Worm (Caenorhabditis elegans) whole organism, L2 larva: ENCODE results near the gene T26G10.5.
A peak's percentile ranks its signal among the peaks of the same experiment; 100 is the strongest.

Source experiments
- C34F6.9 ChIP-seq: fragments of 150-350 bp; optimal IDR thresholded peaks from 2 replicates; lab custom pipeline; 2014; ENCODE audit warnings: missing biosample characterization, missing genetic modification characterization
- F13H6.1 ChIP-seq: sonication (generic microtip); optimal IDR thresholded peaks from 2 replicates; lab custom pipeline; 2016; ENCODE audit warnings: missing genetic modification characterization, missing compliant biosample characterization
- R02D3.7 ChIP-seq: fragments of 150-350 bp; optimal IDR thresholded peaks from 2 replicates; lab custom pipeline; 2014; ENCODE audit warnings: missing biosample characterization, missing genetic modification characterization
- Y55F3AM.14 ChIP-seq: fragments of 200-800 bp; sonication (Bioruptor generic); optimal IDR thresholded peaks from 2 replicates; lab custom pipeline; 2018; ENCODE audit warnings: mild to moderate bottlenecking, missing genetic modification characterization, missing compliant biosample characterization
- ZK546.5 ChIP-seq: sonication (generic microtip); optimal IDR thresholded peaks from 2 replicates; lab custom pipeline; 2017; ENCODE audit warnings: missing biosample characterization, missing genetic modification characterization
- alr-1 ChIP-seq: fragments of 150-350 bp; optimal IDR thresholded peaks from 2 replicates; lab custom pipeline; 2014; ENCODE audit warnings: missing biosample characterization, missing genetic modification characterization
- aly-2 ChIP-seq: fragments of 150-350 bp; optimal IDR thresholded peaks from 2 replicates; lab custom pipeline; 2014; ENCODE audit warnings: missing biosample characterization, missing genetic modification characterization
- blmp-1 ChIP-seq: sonication (generic microtip); optimal IDR thresholded peaks from 2 replicates; lab custom pipeline; 2017; ENCODE audit warnings: missing genetic modification characterization, mild to moderate bottlenecking, missing compliant biosample characterization, antibody characterized with exemption, moderate library complexity; ENCODE audit not compliant: insufficient read depth
- ceh-82 ChIP-seq: fragments of 150-350 bp; optimal IDR thresholded peaks from 2 replicates; lab custom pipeline; 2014; ENCODE audit warnings: missing biosample characterization, missing genetic modification characterization
- crh-2 ChIP-seq: sonication (generic microtip); optimal IDR thresholded peaks from 2 replicates; lab custom pipeline; 2017; ENCODE audit warnings: missing biosample characterization, missing genetic modification characterization
- dmd-4 ChIP-seq: sonication (generic microtip); optimal IDR thresholded peaks from 2 replicates; lab custom pipeline; 2017; ENCODE audit warnings: missing biosample characterization, missing genetic modification characterization
- egl-27 ChIP-seq: sonication (generic microtip); optimal IDR thresholded peaks from 3 replicates; lab custom pipeline; 2017; ENCODE audit warnings: missing biosample characterization, missing genetic modification reagents, missing genetic modification characterization
- elt-3 ChIP-seq: sonication (generic microtip); optimal IDR thresholded peaks from 2 replicates; lab custom pipeline; 2017; ENCODE audit warnings: missing biosample characterization, missing genetic modification characterization
- fos-1 ChIP-seq: fragments of 150-350 bp; optimal IDR thresholded peaks from 2 replicates; lab custom pipeline; 2014; ENCODE audit warnings: missing biosample characterization, missing genetic modification characterization
- gmeb-1 ChIP-seq: fragments of 150-350 bp; optimal IDR thresholded peaks from 2 replicates; lab custom pipeline; 2014; ENCODE audit warnings: missing biosample characterization, missing genetic modification characterization
- lin-11 ChIP-seq: fragments of 150-350 bp; sonication (generic microtip); optimal IDR thresholded peaks from 2 replicates; lab custom pipeline; 2014; ENCODE audit warnings: missing biosample characterization, missing genetic modification characterization, inconsistent platforms, mixed read lengths
- lin-13 ChIP-seq: fragments of 150-350 bp; optimal IDR thresholded peaks from 2 replicates; lab custom pipeline; 2014; ENCODE audit warnings: missing biosample characterization, missing genetic modification reagents, missing genetic modification characterization
- lin-39 ChIP-seq: fragments of 150-350 bp; optimal IDR thresholded peaks from 2 replicates; lab custom pipeline; 2014; ENCODE audit warnings: missing biosample characterization, missing genetic modification reagents, missing genetic modification characterization
- lsy-2 ChIP-seq, 2 experiments: fragments of 150-350 bp in 1 of 2; sonication (generic microtip) in 1 of 2; optimal IDR thresholded peaks; 2 replicates each; lab custom pipeline; 2014 to 2017; ENCODE audit warnings: missing biosample characterization in 2 of 2, missing genetic modification characterization in 2 of 2
- mab-5 ChIP-seq: fragments of 150-350 bp; optimal IDR thresholded peaks from 2 replicates; lab custom pipeline; 2014; ENCODE audit warnings: missing biosample characterization, missing genetic modification characterization
- mbf-1 ChIP-seq: sonication (generic microtip); optimal IDR thresholded peaks from 2 replicates; lab custom pipeline; 2017; ENCODE audit warnings: missing biosample characterization, missing genetic modification characterization
- mdl-1 ChIP-seq, 2 experiments: fragments of 150-350 bp in 1 of 2; sonication (generic microtip) in 1 of 2; optimal IDR thresholded peaks; 2 replicates each; lab custom pipeline; 2017; ENCODE audit warnings: missing biosample characterization in 2 of 2, missing genetic modification characterization in 2 of 2
- nhr-11 ChIP-seq: fragments of 150-350 bp; optimal IDR thresholded peaks from 2 replicates; lab custom pipeline; 2014; ENCODE audit warnings: missing biosample characterization, missing genetic modification characterization
- nhr-12 ChIP-seq: fragments of 150-350 bp; optimal IDR thresholded peaks from 2 replicates; lab custom pipeline; 2014; ENCODE audit warnings: missing biosample characterization, missing genetic modification characterization
- nhr-129 ChIP-seq: fragments of 150-350 bp; optimal IDR thresholded peaks from 2 replicates; lab custom pipeline; 2014; ENCODE audit warnings: missing biosample characterization, missing genetic modification characterization
- nhr-21 ChIP-seq: fragments of 150-350 bp; optimal IDR thresholded peaks from 2 replicates; lab custom pipeline; 2014; ENCODE audit warnings: missing biosample characterization, missing genetic modification characterization
- nhr-23 ChIP-seq: fragments of 150-350 bp; optimal IDR thresholded peaks from 2 replicates; lab custom pipeline; 2014; ENCODE audit warnings: missing biosample characterization, missing genetic modification reagents, missing genetic modification characterization
- nhr-25 ChIP-seq: fragments of 150-350 bp; sonication (generic microtip); optimal IDR thresholded peaks from 3 replicates; lab custom pipeline; 2014; ENCODE audit warnings: missing biosample characterization, missing genetic modification characterization
- nhr-6 ChIP-seq: fragments of 150-350 bp; optimal IDR thresholded peaks from 2 replicates; lab custom pipeline; 2014; ENCODE audit warnings: missing biosample characterization, missing genetic modification characterization
- sem-4 ChIP-seq: fragments of 150-350 bp; optimal IDR thresholded peaks from 2 replicates; lab custom pipeline; 2014; ENCODE audit warnings: missing biosample characterization, missing genetic modification reagents, missing genetic modification characterization
- skn-1 ChIP-seq: sonication (generic microtip); optimal IDR thresholded peaks from 2 replicates; lab custom pipeline; 2017; ENCODE audit warnings: missing biosample characterization, missing genetic modification characterization
- sma-3 ChIP-seq: sonication (generic microtip); optimal IDR thresholded peaks from 2 replicates; lab custom pipeline; 2016; ENCODE audit warnings: missing genetic modification reagents, missing genetic modification characterization, missing compliant biosample characterization
- sma-9 ChIP-seq, 2 experiments: fragments of 150-350 bp in 1 of 2; sonication (generic microtip) in 1 of 2; optimal IDR thresholded peaks; 2 replicates each; lab custom pipeline; 2014 to 2016; ENCODE audit warnings: missing genetic modification characterization in 2 of 2, mild to moderate bottlenecking in 1 of 2, missing biosample characterization in 1 of 2, missing compliant biosample characterization in 1 of 2, missing genetic modification reagents in 1 of 2, moderate library complexity in 1 of 2
- snpc-4 ChIP-seq: fragments of 150-350 bp; optimal IDR thresholded peaks from 2 replicates; lab custom pipeline; 2014; ENCODE audit warnings: missing biosample characterization, missing genetic modification characterization
- unc-39 ChIP-seq: fragments of 150-350 bp; optimal IDR thresholded peaks from 2 replicates; lab custom pipeline; 2014; ENCODE audit warnings: missing biosample characterization, missing genetic modification characterization
- unc-62 ChIP-seq: fragments of 150-350 bp; optimal IDR thresholded peaks from 2 replicates; lab custom pipeline; 2014; ENCODE audit warnings: missing biosample characterization, missing genetic modification reagents, missing genetic modification characterization
- ztf-11 ChIP-seq: sonication (generic microtip); optimal IDR thresholded peaks from 2 replicates; lab custom pipeline; 2017; ENCODE audit warnings: missing biosample characterization, missing genetic modification characterization
- ztf-4 ChIP-seq: fragments of 150-350 bp; optimal IDR thresholded peaks from 2 replicates; lab custom pipeline; 2014; ENCODE audit warnings: missing biosample characterization, missing genetic modification characterization

Gene T26G10.5

DNA sequence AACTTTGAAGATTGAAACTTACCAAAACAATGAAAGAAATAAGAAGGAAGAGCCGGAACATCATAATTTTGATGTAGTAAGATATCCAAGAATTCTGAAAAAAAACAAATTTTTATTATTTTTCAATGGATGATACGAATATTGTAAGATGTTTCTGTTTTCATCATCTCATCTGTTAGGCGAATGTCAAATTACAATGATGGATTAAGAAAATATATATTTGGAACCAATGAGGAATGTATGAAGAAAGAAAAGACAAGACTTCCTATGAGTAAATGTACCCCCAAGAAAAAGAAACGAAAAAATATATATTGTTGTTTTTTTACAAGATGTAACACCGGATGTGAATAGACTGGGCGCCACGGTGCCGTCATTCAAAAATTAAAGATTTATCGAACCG, at the start of gene T26G10.5:
T26G10.5 (minus strand) TSS at position 101 of the 400 bp plus-strand sequence.
- TF ChIP-seq nhr-6 (tag; lab: Kevin White, UChicago) (no peak), lin-39 (tag; lab: Kevin White, UChicago) (no peak), dmd-4 (no peak), snpc-4 (no peak), sma-9 (GFP tag; optimal IDR thresholded peaks at IDR 0.05; lab: Kevin White, UChicago) (no peak), sma-9 (tag; optimal IDR thresholded peaks at IDR 0.05; lab: Kevin White, UChicago) (no peak), ztf-11 (tag; lab: Kevin White, UChicago) (no peak), R02D3.7 (tag; lab: Kevin White, UChicago) (no peak), blmp-1 (tag; lab: Kevin White, UChicago) (no peak), nhr-12 (tag; lab: Kevin White, UChicago) (no peak), lsy-2 (tag; optimal IDR thresholded peaks at IDR 0.05; lab: Kevin White, UChicago) (no peak), unc-39 (tag; lab: Kevin White, UChicago) (no peak)

DNA sequence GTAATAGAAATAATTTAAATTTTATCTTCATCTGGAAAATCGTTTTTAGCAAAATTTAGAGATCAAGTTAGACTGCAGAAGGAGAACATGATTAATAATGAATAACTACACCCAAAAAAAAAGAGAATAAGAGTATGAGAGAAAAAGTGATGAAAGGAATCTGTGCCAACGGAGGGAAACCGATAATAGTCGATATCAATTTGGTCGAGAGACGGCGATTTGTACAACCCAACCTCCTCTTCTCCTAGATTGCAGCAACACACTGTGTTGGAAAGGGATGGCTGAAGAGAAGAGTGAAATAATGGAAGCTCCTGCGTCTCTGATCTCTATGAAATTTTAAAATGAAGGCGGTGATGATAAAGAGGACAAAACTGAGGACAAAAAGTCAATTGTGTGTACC, 48.3 kb upstream of the T26G10.5 start:
- peak; percentile 48 for TF ChIP-seq crh-2 (tag; lab: Kevin White, UChicago)
- TF ChIP-seq ZK546.5 (tag; lab: Kevin White, UChicago), result no peak
- TF ChIP-seq lin-13, result no peak
- no peak for TF ChIP-seq ztf-4
- no peak for TF ChIP-seq nhr-25
- no peak for TF ChIP-seq F13H6.1
- TF ChIP-seq ceh-82 (tag; lab: Kevin White, UChicago), result no peak
- peak; percentile 21 for TF ChIP-seq sma-9 (GFP tag; optimal IDR thresholded peaks at IDR 0.05; lab: Kevin White, UChicago)
- no peak for TF ChIP-seq sma-9 (tag; optimal IDR thresholded peaks at IDR 0.05; lab: Kevin White, UChicago)
- TF ChIP-seq lin-11 (tag; lab: Kevin White, UChicago), result no peak
- TF ChIP-seq fos-1 (tag; lab: Kevin White, UChicago), result peak; percentile 91
- TF ChIP-seq aly-2 (tag; lab: Kevin White, UChicago), result no peak
- TF ChIP-seq sma-3 (GFP tag; lab: Kevin White, UChicago), result peak; percentile 47
- no peak for TF ChIP-seq mbf-1 (tag; lab: Kevin White, UChicago)
- no peak for TF ChIP-seq skn-1
- TF ChIP-seq egl-27 (tag; lab: Kevin White, UChicago), result no peak
- TF ChIP-seq elt-3 (tag; lab: Kevin White, UChicago), result no peak

DNA sequence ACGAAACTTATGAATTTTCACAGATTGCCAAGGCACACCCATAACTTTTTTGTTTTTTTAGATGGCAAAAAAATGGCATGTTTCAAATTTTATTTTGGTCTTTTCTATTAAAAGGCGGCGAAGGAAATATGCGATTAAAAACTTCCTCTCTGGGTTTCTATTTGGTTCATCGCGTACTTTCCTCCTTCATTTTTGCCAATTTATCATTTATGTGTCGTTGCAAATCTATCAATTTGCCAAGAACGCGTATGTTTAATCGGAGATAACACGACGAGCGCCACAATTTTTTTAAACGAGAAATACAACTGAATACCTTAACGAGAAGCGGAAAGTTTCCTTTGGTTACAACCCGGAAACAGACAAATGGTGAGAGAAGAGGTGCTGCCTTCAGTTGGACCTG, 46.3 kb upstream of the T26G10.5 start:
- no peak for TF ChIP-seq snpc-4
- peak; percentile 63 for TF ChIP-seq fos-1 (tag; lab: Kevin White, UChicago)

DNA sequence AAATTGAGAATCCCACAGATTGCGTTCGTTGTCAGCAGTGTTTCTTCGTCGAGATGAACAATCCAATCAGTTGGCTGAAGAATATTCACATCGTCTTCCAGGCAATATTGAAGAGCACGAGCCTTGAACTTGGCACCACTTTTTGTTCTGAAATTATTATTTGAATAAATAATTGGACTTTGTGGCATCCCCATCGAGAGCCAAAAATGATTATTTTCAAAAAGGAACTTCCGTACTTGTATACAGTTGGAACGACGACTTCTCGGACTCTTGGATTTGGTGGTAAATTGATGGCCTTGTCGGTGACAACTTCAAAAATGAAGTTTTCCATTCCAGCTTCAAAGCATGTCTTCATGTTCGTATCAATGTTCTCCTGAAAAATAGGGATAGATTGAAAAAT, 45.8 kb upstream of the T26G10.5 start:
- TF ChIP-seq alr-1 (tag; lab: Kevin White, UChicago) (no peak), nhr-25 (no peak), lin-39 (tag; lab: Kevin White, UChicago) (no peak), nhr-11 (tag; lab: Kevin White, UChicago) (no peak), nhr-23 (no peak), C34F6.9 (tag; lab: Kevin White, UChicago) (no peak), mab-5 (tag; lab: Kevin White, UChicago) (no peak), ztf-4 (no peak), sem-4 (no peak), unc-62 (GFP tag; lab: Kevin White, UChicago) (no peak)

DNA sequence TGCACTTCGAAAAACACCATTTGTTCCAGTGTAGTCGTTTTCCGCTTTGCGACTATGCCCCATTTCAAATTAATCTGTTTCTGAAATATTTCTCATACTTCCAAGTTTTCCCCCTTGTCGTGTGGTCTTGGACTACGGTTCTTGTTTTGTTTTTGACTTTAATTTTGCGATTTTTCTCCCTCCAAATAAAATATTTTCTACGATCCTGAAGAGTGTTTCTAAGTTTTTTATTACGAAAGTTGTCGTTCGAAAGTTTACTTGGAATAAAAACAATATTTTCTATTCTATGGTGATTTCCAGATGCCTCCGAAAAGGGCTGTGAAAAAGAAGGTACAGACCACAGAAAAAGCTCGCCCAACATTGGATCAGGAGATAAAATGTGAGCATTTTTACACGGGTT, 41.7 kb upstream of the T26G10.5 start, which contains the start of gene tag-342:
tag-342 (plus strand) TSS at position 301 of the 400 bp plus-strand sequence.
- TF ChIP-seq nhr-129 (no peak), R02D3.7 (tag; lab: Kevin White, UChicago) (no peak), F13H6.1 (no peak), C34F6.9 (tag; lab: Kevin White, UChicago) (no peak), Y55F3AM.14 (GFP tag; lab: Kevin White, UChicago) (no peak), ztf-4 (no peak), nhr-21 (tag; lab: Kevin White, UChicago) (no peak), ztf-11 (tag; lab: Kevin White, UChicago) (no peak), ZK546.5 (tag; lab: Kevin White, UChicago) (no peak), gmeb-1 (tag; lab: Kevin White, UChicago) (no peak), sma-9 (GFP tag; optimal IDR thresholded peaks at IDR 0.05; lab: Kevin White, UChicago) (no peak), sma-9 (tag; optimal IDR thresholded peaks at IDR 0.05; lab: Kevin White, UChicago) (no peak), skn-1 (no peak), snpc-4 (no peak), mdl-1 (tag; optimal IDR thresholded peaks at IDR 0.05; lab: Kevin White, UChicago) (no peak)
